Fruit fly (Drosophila melanogaster) whole organism, pupa: ENCODE data around the gene Idh3b.

Experiments
- CG10348 ChIP-seq: fragments of 200-800 bp; sonication (Bioruptor generic); IDR thresholded peaks from 2 replicates; pipeline ENCODE4 v1.3.6; 2022; ENCODE audit warnings: missing biosample characterization, missing genetic modification characterization
- CG12605 ChIP-seq: fragments of 200-800 bp; sonication (Bioruptor generic); IDR thresholded peaks from 2 replicates; pipeline ENCODE4 v1.3.6; 2022; ENCODE audit warnings: missing biosample characterization, missing genetic modification characterization
- CG14655 ChIP-seq: fragments of 200-800 bp; sonication (Bioruptor generic); optimal IDR thresholded peaks from 3 replicates; lab custom pipeline; 2017; ENCODE audit warnings: mild to moderate bottlenecking, missing biosample characterization, missing genetic modification reagents, missing genetic modification characterization
- CG32121 ChIP-seq: fragments of 200-800 bp; sonication (Bioruptor generic); IDR thresholded peaks from 2 replicates; pipeline ENCODE4 v1.3.6; 2022; ENCODE audit warnings: missing biosample characterization, missing genetic modification characterization
- CG4496 ChIP-seq: fragments of 200-800 bp; sonication (Bioruptor generic); IDR thresholded peaks from 3 replicates; pipeline ENCODE4 v1.3.6; 2022; ENCODE audit warnings: missing biosample characterization, missing genetic modification characterization
- CG9948 ChIP-seq: fragments of 200-800 bp; sonication (Bioruptor generic); optimal IDR thresholded peaks from 2 replicates; lab custom pipeline; 2018; ENCODE audit warnings: missing biosample characterization, mild to moderate bottlenecking, missing genetic modification characterization, moderate library complexity
- EcR ChIP-seq: fragments of 200-800 bp; sonication (Bioruptor generic); optimal IDR thresholded peaks from 3 replicates; lab custom pipeline; 2019; ENCODE audit warnings: missing biosample characterization, missing genetic modification characterization, mild to moderate bottlenecking, moderate library complexity, missing genetic modification reagents
- Pif1A ChIP-seq: fragments of 200-800 bp; sonication (Bioruptor generic); optimal IDR thresholded peaks from 3 replicates; lab custom pipeline; 2016; ENCODE audit warnings: missing biosample characterization, missing genetic modification characterization
- fd96Ca ChIP-seq: fragments of 200-800 bp; sonication (Bioruptor generic); IDR thresholded peaks from 3 replicates; pipeline ENCODE4 v1.3.6; 2022; ENCODE audit warnings: missing biosample characterization, missing genetic modification characterization
- gl ChIP-seq: fragments of 200-800 bp; sonication (Bioruptor generic); optimal IDR thresholded peaks from 2 replicates; lab custom pipeline; 2018; ENCODE audit warnings: missing biosample characterization, mild to moderate bottlenecking, missing genetic modification characterization
- rn ChIP-seq: fragments of 200-800 bp; sonication (Bioruptor generic); IDR thresholded peaks from 2 replicates; pipeline ENCODE4 v1.3.6; 2022; ENCODE audit warnings: missing biosample characterization, missing genetic modification characterization

DNA sequence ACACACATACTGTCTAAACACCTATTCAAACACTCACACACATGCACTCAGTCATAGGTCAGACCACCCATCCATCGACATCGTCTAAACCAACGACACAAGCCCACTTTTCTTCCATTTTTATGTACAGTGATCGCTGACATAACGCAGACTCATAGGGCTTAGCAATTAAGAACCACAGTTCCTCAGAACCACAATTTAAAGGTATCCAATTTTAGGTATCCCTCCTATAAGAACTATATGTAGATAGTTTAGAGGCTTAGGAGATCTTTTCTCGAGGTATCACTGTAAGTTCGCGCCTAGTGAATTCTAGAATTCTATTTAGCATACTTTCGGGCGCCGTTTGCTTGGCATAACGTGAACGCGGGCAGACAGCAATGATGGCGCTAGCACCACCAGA is 26.3 kb downstream of the Idh3b start:
- peak; percentile 70 for TF ChIP-seq CG14655
- TF ChIP-seq CG12605 (GFP tag; lab: Robert Waterston, UW): peak; percentile 49
- peak; percentile 86 for TF ChIP-seq fd96Ca
- peak; percentile 43; the same call in 1 of the 2 replicates for TF ChIP-seq CG10348
- TF ChIP-seq EcR: no peak
- peak; percentile 52; the same call in 1 of the 2 replicates for TF ChIP-seq rn (GFP tag; lab: Robert Waterston, UW)
- TF ChIP-seq CG9948 (tag; lab: Kevin White, UChicago): peak; percentile 53
- TF ChIP-seq CG32121 (GFP tag; lab: Robert Waterston, UW): peak; percentile 72
- no peak for TF ChIP-seq gl
- peak; percentile 85 for TF ChIP-seq CG4496 (GFP tag; lab: Robert Waterston, UW)
- peak; percentile 74 for TF ChIP-seq Pif1A (GFP tag; lab: Kevin White, UChicago)
